Fruit fly (Drosophila melanogaster) whole organism, embryonic: Measurements from ENCODE around the gene CG43400.

Source experiments
- Aef1 ChIP-seq: fragments of 200-800 bp; sonication (Bioruptor generic); IDR thresholded peaks from 3 replicates; pipeline ENCODE4 v1.3.6; 2022; ENCODE audit warnings: missing biosample characterization, missing genetic modification characterization
- CG10366 ChIP-seq: fragments of 200-800 bp; sonication (Bioruptor generic); IDR thresholded peaks from 2 replicates; pipeline ENCODE4 v1.3.6; 2022; ENCODE audit warnings: missing biosample characterization, missing genetic modification characterization
- CG12236 ChIP-seq: fragments of 200-800 bp; sonication (Bioruptor generic); optimal IDR thresholded peaks from 2 replicates; lab custom pipeline; 2016; ENCODE audit warnings: missing biosample characterization, missing genetic modification characterization
- CG12769 ChIP-seq: fragments of 200-800 bp; sonication (Bioruptor generic); optimal IDR thresholded peaks from 2 replicates; lab custom pipeline; 2019; ENCODE audit warnings: missing biosample characterization, mild to moderate bottlenecking, missing genetic modification characterization, moderate library complexity
- CG12942 ChIP-seq: fragments of 200-800 bp; sonication (Bioruptor generic); optimal IDR thresholded peaks from 3 replicates; lab custom pipeline; 2016; ENCODE audit warnings: missing biosample characterization, missing genetic modification characterization
- CG14441 ChIP-seq: fragments of 200-800 bp; sonication (Bioruptor generic); IDR thresholded peaks from 2 replicates; pipeline ENCODE4 v1.3.6; 2022; ENCODE audit warnings: missing biosample characterization, missing genetic modification characterization
- CG14667 ChIP-seq: fragments of 200-800 bp; sonication (Bioruptor generic); IDR thresholded peaks from 2 replicates; pipeline ENCODE4 v1.3.6; 2022; ENCODE audit warnings: missing biosample characterization, missing genetic modification characterization
- CG14965 ChIP-seq: fragments of 200-800 bp; sonication (Bioruptor generic); optimal IDR thresholded peaks from 2 replicates; lab custom pipeline; 2016; ENCODE audit warnings: missing biosample characterization, missing genetic modification characterization, borderline replicate concordance
- CG15269 ChIP-seq: fragments of 200-800 bp; sonication (Bioruptor generic); optimal IDR thresholded peaks from 2 replicates; lab custom pipeline; 2018; ENCODE audit warnings: missing biosample characterization, mild to moderate bottlenecking, missing genetic modification characterization, moderate library complexity
- CG17328 ChIP-seq: fragments of 200-800 bp; sonication (Bioruptor generic); IDR thresholded peaks from 2 replicates; pipeline ENCODE4 v1.3.6; 2022; ENCODE audit warnings: missing biosample characterization, missing genetic modification characterization
- CG2120 ChIP-seq: fragments of 200-800 bp; sonication (Bioruptor generic); optimal IDR thresholded peaks from 3 replicates; lab custom pipeline; 2016; ENCODE audit warnings: missing biosample characterization, missing genetic modification characterization
- CG3065 ChIP-seq: fragments of 200-800 bp; sonication (Bioruptor generic); optimal IDR thresholded peaks from 2 replicates; lab custom pipeline; 2016; ENCODE audit warnings: missing biosample characterization, missing genetic modification characterization
- CG34224 ChIP-seq: fragments of 200-800 bp; sonication (Bioruptor generic); IDR thresholded peaks from 3 replicates; pipeline ENCODE4 v1.3.6; 2022; ENCODE audit warnings: missing biosample characterization, missing genetic modification characterization; ENCODE audit not compliant: partially characterized antibody
- CG4617 ChIP-seq: fragments of 200-800 bp; sonication (Bioruptor generic); optimal IDR thresholded peaks from 3 replicates; lab custom pipeline; 2016; ENCODE audit warnings: missing biosample characterization, missing genetic modification characterization, borderline replicate concordance
- CG5180 ChIP-seq: fragments of 200-800 bp; sonication (Bioruptor generic); optimal IDR thresholded peaks from 3 replicates; lab custom pipeline; 2017; ENCODE audit warnings: missing biosample characterization, missing genetic modification characterization, mild to moderate bottlenecking, moderate library complexity, missing genetic modification reagents
- CG6654 ChIP-seq: fragments of 200-800 bp; sonication (Bioruptor generic); optimal IDR thresholded peaks from 2 replicates; lab custom pipeline; 2017; ENCODE audit warnings: missing biosample characterization, mild to moderate bottlenecking, missing genetic modification characterization
- CG6765 ChIP-seq: fragments of 200-800 bp; sonication (Bioruptor generic); optimal IDR thresholded peaks from 3 replicates; lab custom pipeline; 2017; ENCODE audit warnings: missing biosample characterization, mild to moderate bottlenecking, missing genetic modification characterization
- CG6854 ChIP-seq: fragments of 200-800 bp; sonication (Bioruptor generic); optimal IDR thresholded peaks from 3 replicates; lab custom pipeline; 2017; ENCODE audit warnings: missing biosample characterization, mild to moderate bottlenecking, missing genetic modification characterization
- CG7372 ChIP-seq: fragments of 200-800 bp; sonication (Bioruptor generic); IDR thresholded peaks from 2 replicates; pipeline ENCODE4 v1.3.6; 2022; ENCODE audit warnings: missing biosample characterization, missing genetic modification characterization
- CG8388 ChIP-seq: fragments of 200-800 bp; sonication (Bioruptor generic); optimal IDR thresholded peaks from 2 replicates; lab custom pipeline; 2019; ENCODE audit warnings: missing biosample characterization, mild to moderate bottlenecking, missing genetic modification characterization, moderate library complexity
- CG8765 ChIP-seq: fragments of 200-800 bp; sonication (Bioruptor generic); IDR thresholded peaks from 2 replicates; pipeline ENCODE4 v1.3.6; 2022; ENCODE audit warnings: missing biosample characterization, missing genetic modification characterization
- CG8944 ChIP-seq: fragments of 200-800 bp; sonication (Bioruptor generic); optimal IDR thresholded peaks from 3 replicates; lab custom pipeline; 2016; ENCODE audit warnings: missing biosample characterization, missing genetic modification characterization
- CG9215 ChIP-seq: fragments of 200-800 bp; sonication (Bioruptor generic); IDR thresholded peaks from 2 replicates; pipeline ENCODE4 v1.3.6; 2022; ENCODE audit warnings: missing biosample characterization, missing genetic modification characterization
- CG9876 ChIP-seq: fragments of 200-800 bp; sonication (Bioruptor generic); optimal IDR thresholded peaks from 2 replicates; lab custom pipeline; 2016; ENCODE audit warnings: missing biosample characterization, missing genetic modification characterization
- Dek ChIP-seq: fragments of 200-800 bp; sonication (Bioruptor generic); optimal IDR thresholded peaks from 3 replicates; lab custom pipeline; 2019; ENCODE audit warnings: missing biosample characterization, mild to moderate bottlenecking, missing genetic modification characterization, moderate library complexity
- Dp ChIP-seq: fragments of 200-800 bp; sonication (Bioruptor generic); optimal IDR thresholded peaks from 2 replicates; lab custom pipeline; 2018; ENCODE audit warnings: missing biosample characterization, mild to moderate bottlenecking, missing genetic modification characterization, moderate library complexity
- Drgx ChIP-seq: fragments of 200-800 bp; sonication (Bioruptor generic); IDR thresholded peaks from 2 replicates; pipeline ENCODE4 v1.3.6; 2022; ENCODE audit warnings: missing biosample characterization, missing genetic modification characterization
- Hey ChIP-seq: fragments of 200-800 bp; sonication (Bioruptor generic); optimal IDR thresholded peaks from 3 replicates; lab custom pipeline; 2018; ENCODE audit warnings: missing biosample characterization, mild to moderate bottlenecking, missing genetic modification characterization
- Hmx ChIP-seq: fragments of 200-800 bp; sonication (Bioruptor generic); optimal IDR thresholded peaks from 2 replicates; lab custom pipeline; 2016; ENCODE audit warnings: missing biosample characterization, missing genetic modification characterization
- MBD-R2 ChIP-seq: fragments of 200-800 bp; sonication (Bioruptor generic); IDR thresholded peaks from 2 replicates; pipeline ENCODE4 v1.3.6; 2022; ENCODE audit warnings: missing biosample characterization, missing genetic modification characterization
- Mrtf ChIP-seq: fragments of 200-800 bp; sonication (Bioruptor generic); IDR thresholded peaks from 3 replicates; pipeline ENCODE4 v1.3.6; 2022; ENCODE audit warnings: missing biosample characterization, missing genetic modification characterization
- NC2α ChIP-seq: fragments of 200-800 bp; sonication (Bioruptor generic); optimal IDR thresholded peaks from 2 replicates; lab custom pipeline; 2016; ENCODE audit warnings: missing biosample characterization, missing genetic modification characterization
- Pdp1 ChIP-seq, 2 experiments: fragments of 200-800 bp; sonication (Bioruptor generic); optimal IDR thresholded peaks; 3 replicates each; lab custom pipeline; 2016; ENCODE audit warnings: missing biosample characterization in 2 of 2, missing genetic modification characterization in 2 of 2, mild to moderate bottlenecking in 1 of 2, moderate library complexity in 1 of 2
- Rx ChIP-seq: fragments of 200-800 bp; sonication (Bioruptor generic); IDR thresholded peaks from 2 replicates; pipeline ENCODE4 v1.3.6; 2022; ENCODE audit warnings: missing biosample characterization, missing genetic modification characterization
- Sry-β ChIP-seq: fragments of 200-800 bp; sonication (Bioruptor generic); optimal IDR thresholded peaks from 2 replicates; lab custom pipeline; 2018; ENCODE audit warnings: missing biosample characterization, mild to moderate bottlenecking, missing genetic modification characterization, moderate library complexity
- ap ChIP-seq: fragments of 200-800 bp; sonication (Bioruptor generic); IDR thresholded peaks from 2 replicates; pipeline ENCODE4 v1.3.6; 2022; ENCODE audit warnings: missing biosample characterization, missing genetic modification characterization
- cad ChIP-seq: fragments of >200 bp; optimal IDR thresholded peaks from 2 replicates; lab custom pipeline; 2017; ENCODE audit warnings: missing biosample characterization, missing genetic modification characterization
- chinmo ChIP-seq: fragments of 200-800 bp; sonication (Bioruptor generic); IDR thresholded peaks from 4 replicates; pipeline ENCODE4 v1.3.6; 2022; ENCODE audit warnings: missing biosample characterization, missing genetic modification characterization; ENCODE audit not compliant: partially characterized antibody
- ewg ChIP-seq: fragments of 200-800 bp; sonication (Bioruptor generic); optimal IDR thresholded peaks from 3 replicates; lab custom pipeline; 2017; ENCODE audit warnings: mild to moderate bottlenecking, missing biosample characterization, missing genetic modification reagents, missing genetic modification characterization
- exex ChIP-seq: fragments of 200-800 bp; sonication (Bioruptor generic); optimal IDR thresholded peaks from 4 replicates; lab custom pipeline; 2018; ENCODE audit warnings: missing biosample characterization, mild to moderate bottlenecking, missing genetic modification characterization, moderate library complexity
- her ChIP-seq: fragments of 200-800 bp; sonication (Bioruptor generic); optimal IDR thresholded peaks from 2 replicates; lab custom pipeline; 2016; ENCODE audit warnings: missing biosample characterization, missing genetic modification characterization
- hth ChIP-seq: fragments of >200 bp; optimal IDR thresholded peaks from 2 replicates; lab custom pipeline; 2017; ENCODE audit warnings: inconsistent platforms
- lilli ChIP-seq: fragments of 200-800 bp; sonication (Bioruptor generic); optimal IDR thresholded peaks from 3 replicates; lab custom pipeline; 2016; ENCODE audit warnings: missing biosample characterization, missing genetic modification characterization
- p53 ChIP-seq: fragments of 200-800 bp; sonication (Bioruptor generic); optimal IDR thresholded peaks from 2 replicates; lab custom pipeline; 2016; ENCODE audit warnings: missing biosample characterization, missing genetic modification characterization
- scrt ChIP-seq: fragments of 200-800 bp; sonication (Bioruptor generic); optimal IDR thresholded peaks from 2 replicates; lab custom pipeline; 2018; ENCODE audit warnings: missing biosample characterization, mild to moderate bottlenecking, missing genetic modification characterization, moderate library complexity
- sqz ChIP-seq: fragments of 200-800 bp; sonication (Bioruptor generic); optimal IDR thresholded peaks from 3 replicates; lab custom pipeline; 2018; ENCODE audit warnings: missing biosample characterization, mild to moderate bottlenecking, missing genetic modification characterization
- twi ChIP-seq: fragments of 200-800 bp; optimal IDR thresholded peaks from 2 replicates; lab custom pipeline; 2019; ENCODE audit warnings: missing biosample characterization, mild to moderate bottlenecking, missing genetic modification characterization, moderate library complexity
- zf30C ChIP-seq: fragments of 200-800 bp; sonication (Bioruptor generic); optimal IDR thresholded peaks from 3 replicates; lab custom pipeline; 2018; ENCODE audit warnings: missing biosample characterization, mild to moderate bottlenecking, missing genetic modification characterization

CG43400 gene

DNA sequence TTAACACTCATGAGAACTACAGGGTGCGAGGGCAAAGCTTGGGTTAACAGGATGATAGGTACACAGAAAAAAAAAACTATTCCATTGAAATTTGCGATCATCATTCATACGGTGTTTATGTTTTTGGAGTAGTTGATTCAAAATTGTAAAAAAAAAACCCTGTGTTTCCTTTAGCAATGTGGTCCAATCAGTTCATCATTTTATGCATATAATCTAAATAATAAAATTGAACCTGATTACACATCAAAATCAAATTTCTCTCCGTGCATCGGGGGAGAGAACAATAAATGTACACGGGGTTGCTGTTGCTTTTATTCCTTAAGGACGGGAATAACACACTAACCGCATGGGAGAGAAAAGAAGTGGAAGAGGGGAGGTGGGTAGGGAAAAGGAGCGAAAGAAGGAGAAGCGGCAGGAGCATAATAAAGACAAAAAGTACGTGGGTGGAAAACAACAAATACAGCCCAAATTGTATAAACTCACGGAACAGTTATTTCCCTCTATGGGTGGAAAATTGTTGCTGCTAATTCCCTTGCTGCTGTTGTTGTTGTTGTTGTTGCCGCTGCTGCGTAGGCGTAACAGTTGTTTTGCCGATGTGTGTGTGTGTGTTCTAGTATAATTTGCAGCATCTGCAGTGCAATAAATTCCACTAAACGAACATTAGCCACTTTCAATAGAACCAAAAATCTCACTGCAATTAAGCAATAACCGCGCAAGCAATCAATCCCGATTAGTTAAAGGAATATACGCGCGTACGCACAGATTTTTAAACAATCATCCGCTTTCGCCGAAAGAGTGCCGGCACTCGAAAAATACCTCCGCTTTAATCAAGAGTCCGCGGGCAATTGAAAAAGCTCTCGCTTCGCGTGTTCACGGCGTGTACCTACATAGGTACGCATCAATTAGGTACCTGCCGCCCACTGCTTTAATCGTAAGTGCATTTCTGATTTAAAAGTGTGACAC lies 27.1 kb upstream of the CG43400 start, which contains the start of gene Agpat2 (continued):
- TF ChIP-seq CG9215: peak; percentile 56; the same call in 1 of the 2 replicates
- TF ChIP-seq Aef1: peak; percentile 52
- peak; percentile 79 for TF ChIP-seq CG17328 (GFP tag; lab: Robert Waterston, UW)
- TF ChIP-seq scrt (GFP tag; lab: Kevin White, UChicago): peak; percentile 72
- TF ChIP-seq ewg (GFP tag; lab: Kevin White, UChicago): peak; percentile 76
- TF ChIP-seq Hey (tag; lab: Kevin White, UChicago): no peak
- TF ChIP-seq twi (tag; lab: Kevin White, UChicago): peak; percentile 51
- TF ChIP-seq Pdp1 (GFP tag; optimal IDR thresholded peaks at IDR 0.05; lab: Kevin White, UChicago): peak; percentile 68 to 78
- TF ChIP-seq CG5180 (GFP tag; lab: Kevin White, UChicago): peak; percentile 63
- TF ChIP-seq CG6765 (GFP tag; lab: Kevin White, UChicago): peak; percentile 28
- TF ChIP-seq Sry-β: peak; percentile 23
- TF ChIP-seq CG4617 (GFP tag; lab: Kevin White, UChicago): peak; percentile 31
- peak; percentile 64 for TF ChIP-seq sqz (GFP tag; lab: Kevin White, UChicago)
- peak; percentile 72 for TF ChIP-seq CG12769 (tag; lab: Kevin White, UChicago)
- TF ChIP-seq CG8765 (GFP tag; lab: Robert Waterston, UW): peak; percentile 8; the same call in 1 of the 2 replicates
- peak; percentile 65 for TF ChIP-seq CG6654 (GFP tag; lab: Kevin White, UChicago)
- no peak for TF ChIP-seq Dp (GFP tag; lab: Kevin White, UChicago)
- TF ChIP-seq zf30C (GFP tag; lab: Kevin White, UChicago): peak; percentile 89
- TF ChIP-seq CG3065: no peak
- peak; percentile 76 for TF ChIP-seq CG10366 (GFP tag; lab: Robert Waterston, UW)
- peak; percentile 52 for TF ChIP-seq CG14667 (GFP tag; lab: Robert Waterston, UW)
- peak; percentile 68 for TF ChIP-seq CG14441 (GFP tag; lab: Robert Waterston, UW)
- TF ChIP-seq ap (GFP tag; lab: Robert Waterston, UW): peak; percentile 69
- peak; percentile 56 for TF ChIP-seq NC2α (GFP tag; lab: Kevin White, UChicago)
- TF ChIP-seq CG2120 (GFP tag; lab: Kevin White, UChicago): peak; percentile 93
- TF ChIP-seq chinmo (GFP tag; lab: Robert Waterston, UW): 0 out of 4 replicates have a peak, but pooled peaks have one; percentile 14
- peak; percentile 41; the same call in 1 of the 2 replicates for TF ChIP-seq CG7372 (GFP tag; lab: Robert Waterston, UW)
- peak; percentile 77 for TF ChIP-seq CG6854 (GFP tag; lab: Kevin White, UChicago)
- TF ChIP-seq exex: peak; percentile 16
- TF ChIP-seq CG8944: peak; percentile 78
- no peak for TF ChIP-seq hth (lab: Kevin White, UChicago)
- TF ChIP-seq Hmx (GFP tag; lab: Kevin White, UChicago): peak; percentile 39
- TF ChIP-seq lilli: peak; percentile 88
- peak; percentile 46; the same call in 1 of the 2 replicates for TF ChIP-seq Rx
- TF ChIP-seq Dek (tag; lab: Kevin White, UChicago): peak; percentile 78
- TF ChIP-seq CG8388 (GFP tag; lab: Kevin White, UChicago): peak; percentile 87
- TF ChIP-seq her (GFP tag; lab: Kevin White, UChicago): peak; percentile 57
- TF ChIP-seq CG15269: peak; percentile 87
- peak; percentile 54 for TF ChIP-seq CG9876 (GFP tag; lab: Kevin White, UChicago)
- no peak for TF ChIP-seq CG34224
- no peak for TF ChIP-seq Drgx (GFP tag; lab: Robert Waterston, UW)
- peak; percentile 79 for TF ChIP-seq CG12942 (GFP tag; lab: Kevin White, UChicago)
- peak; percentile 59 for TF ChIP-seq CG12236 (GFP tag; lab: Kevin White, UChicago)
- TF ChIP-seq cad (GFP tag; lab: Kevin White, UChicago): no peak
- no peak for TF ChIP-seq CG14965 (GFP tag; lab: Kevin White, UChicago)
- peak; percentile 42; the same call in 1 of the 2 replicates for TF ChIP-seq MBD-R2
- peak; percentile 39 for TF ChIP-seq p53 (GFP tag; lab: Kevin White, UChicago)
- peak; percentile 78; the same call in 2 of the 3 replicates for TF ChIP-seq Mrtf
